Worm (Caenorhabditis elegans): Measurements from ENCODE around the gene abhd-12.

abhd-12 gene

ce11 chrV:7946229-7946628 is 37.5 kb upstream of the abhd-12 start:
- TF ChIP-seq unc-62 (GFP tag; optimal IDR thresholded peaks at IDR 0.05), result no peak
- TF ChIP-seq nhr-77 (tag; optimal IDR thresholded peaks at IDR 0.05), result no peak
- no peak for TF ChIP-seq nhr-129 (tag; optimal IDR thresholded peaks at IDR 0.05)
- no peak for TF ChIP-seq nhr-21 (tag; optimal IDR thresholded peaks at IDR 0.05)
- no peak for TF ChIP-seq nhr-23 (tag; optimal IDR thresholded peaks at IDR 0.05)
- TF ChIP-seq alr-1 (tag; optimal IDR thresholded peaks at IDR 0.05), result no peak

DNA sequence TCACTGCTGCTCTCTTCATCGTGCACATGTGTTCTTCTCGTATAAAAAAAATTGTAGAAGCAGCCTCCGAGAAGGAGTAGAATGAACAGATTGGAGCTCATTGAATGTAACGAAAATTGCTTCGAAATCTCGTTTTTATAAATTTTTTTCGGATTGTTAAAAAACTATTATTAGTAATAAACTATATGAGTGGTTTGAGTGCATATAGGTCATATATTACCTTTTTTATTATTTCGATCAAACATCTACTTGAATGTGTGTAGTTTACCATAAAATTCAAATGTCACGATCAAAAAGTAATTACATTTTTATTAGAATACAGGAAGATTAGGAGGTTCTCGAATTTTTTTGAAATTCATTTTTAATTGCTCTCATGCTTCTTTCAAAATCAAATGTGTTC is 30.8 kb upstream of the abhd-12 start, which contains the start of gene clec-216:
Gene clec-216, minus strand, starts transcription at position 101 of the 400 bp plus-strand sequence.
- TF ChIP-seq lin-13 (GFP tag; optimal IDR thresholded peaks at IDR 0.05) (no peak), elt-1 (tag; optimal IDR thresholded peaks at IDR 0.05) (no peak), peb-1 (tag; optimal IDR thresholded peaks at IDR 0.05) (no peak), R02D3.7 (tag; optimal IDR thresholded peaks at IDR 0.05) (no peak), egl-27 (tag; optimal IDR thresholded peaks at IDR 0.05) (no peak), mdl-1 (tag; optimal IDR thresholded peaks at IDR 0.05) (no peak), nhr-10 (tag; optimal IDR thresholded peaks at IDR 0.05) (no peak), unc-55 (GFP tag; optimal IDR thresholded peaks at IDR 0.05) (no peak), fos-1 (tag; optimal IDR thresholded peaks at IDR 0.05) (no peak), elt-3 (tag; optimal IDR thresholded peaks at IDR 0.05) (no peak), nhr-6 (tag; optimal IDR thresholded peaks at IDR 0.05) (no peak), ztf-1 (GFP tag; conservative IDR thresholded peaks at IDR 0.05) (no peak), nhr-23 (tag; optimal IDR thresholded peaks at IDR 0.05) (no peak), aly-2 (tag; optimal IDR thresholded peaks at IDR 0.05) (no peak), alr-1 (tag; optimal IDR thresholded peaks at IDR 0.05) (no peak), nhr-25 (tag; optimal IDR thresholded peaks at IDR 0.05) (no peak), unc-39 (tag; optimal IDR thresholded peaks at IDR 0.05) (no peak), ceh-16 (tag; optimal IDR thresholded peaks at IDR 0.05) (no peak), crh-2 (tag; optimal IDR thresholded peaks at IDR 0.05) (no peak)

DNA sequence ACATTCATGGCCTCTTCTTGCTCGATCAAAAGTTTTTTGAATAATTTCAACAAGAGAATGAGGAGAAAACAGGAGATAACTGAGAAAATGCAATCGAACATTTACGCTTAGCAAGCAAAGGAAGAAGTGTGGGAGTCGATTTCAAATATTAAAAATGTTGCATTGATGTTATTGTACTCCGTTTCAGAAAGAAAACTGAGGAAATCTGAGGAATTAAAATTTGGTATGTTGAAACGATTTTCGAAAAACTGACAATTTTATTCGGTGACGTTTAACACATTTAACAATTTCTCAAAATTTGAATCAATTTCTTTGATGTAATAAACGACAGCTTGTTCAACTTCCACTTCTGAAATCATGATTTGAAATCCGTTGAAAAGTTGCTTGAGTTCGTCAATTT is 29.1 kb upstream of the abhd-12 start, which contains the start of gene F26D11.13:
Gene F26D11.13, minus strand, starts transcription at position 101 of the 400 bp plus-strand sequence.
- TF ChIP-seq sem-4 (tag; optimal IDR thresholded peaks at IDR 0.05) (no peak), mdl-1 (tag; optimal IDR thresholded peaks at IDR 0.05) (no peak), snpc-4 (tag; optimal IDR thresholded peaks at IDR 0.05) (no peak), nhr-12 (tag; optimal IDR thresholded peaks at IDR 0.05) (no peak), R02D3.7 (tag; optimal IDR thresholded peaks at IDR 0.05) (no peak), lin-11 (tag; optimal IDR thresholded peaks at IDR 0.05) (no peak), ZK546.5 (tag; optimal IDR thresholded peaks at IDR 0.05) (no peak), ztf-1 (GFP tag; conservative IDR thresholded peaks at IDR 0.05) (no peak), gmeb-1 (tag; optimal IDR thresholded peaks at IDR 0.05) (no peak), mbf-1 (tag; optimal IDR thresholded peaks at IDR 0.05) (no peak)

DNA sequence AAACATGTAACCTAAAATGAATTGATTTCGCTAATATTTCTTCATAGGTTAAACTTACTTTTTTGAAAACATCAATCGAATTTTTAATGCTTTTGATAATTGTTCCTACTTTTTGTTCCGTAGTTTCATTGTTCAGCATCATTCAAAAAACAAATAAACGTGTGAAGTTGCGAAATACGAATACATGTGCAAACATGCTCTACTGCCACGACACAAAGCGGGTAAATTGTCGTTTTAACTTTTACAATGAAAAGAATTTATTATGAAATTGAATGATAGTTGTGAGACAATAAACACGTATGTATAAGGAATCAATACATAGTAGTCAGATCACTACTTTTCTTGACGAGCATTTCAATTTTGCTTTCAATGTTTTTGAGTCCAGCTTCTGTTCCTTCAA is 28.5 kb upstream of the abhd-12 start, which contains the start of gene F26D11.12:
Gene F26D11.12, minus strand, starts transcription at position 145 of the 400 bp plus-strand sequence.
- TF ChIP-seq alr-1 (tag; optimal IDR thresholded peaks at IDR 0.05), result no peak
- no peak for TF ChIP-seq snpc-4 (tag; optimal IDR thresholded peaks at IDR 0.05)
- no peak for TF ChIP-seq nhr-12 (tag; optimal IDR thresholded peaks at IDR 0.05)
- TF ChIP-seq ztf-1 (GFP tag; conservative IDR thresholded peaks at IDR 0.05), result no peak
- TF ChIP-seq nhr-6 (tag; optimal IDR thresholded peaks at IDR 0.05), result no peak
- peak; percentile 6 for TF ChIP-seq fos-1 (tag; optimal IDR thresholded peaks at IDR 0.05)
- no peak for TF ChIP-seq sem-4 (tag; optimal IDR thresholded peaks at IDR 0.05)
- TF ChIP-seq unc-39 (tag; optimal IDR thresholded peaks at IDR 0.05), result no peak
- peak; percentile 49 for TF ChIP-seq nhr-129 (tag; optimal IDR thresholded peaks at IDR 0.05)
- peak; percentile 59 for TF ChIP-seq gmeb-1 (tag; optimal IDR thresholded peaks at IDR 0.05)
- peak; percentile 18 for TF ChIP-seq C34F6.9 (tag; optimal IDR thresholded peaks at IDR 0.05)
- peak; percentile 43 for TF ChIP-seq crh-2 (tag; optimal IDR thresholded peaks at IDR 0.05)
- no peak for TF ChIP-seq dmd-4 (tag; optimal IDR thresholded peaks at IDR 0.05)
- TF ChIP-seq mbf-1 (tag; optimal IDR thresholded peaks at IDR 0.05), result no peak
- TF ChIP-seq sma-9 (GFP tag; optimal IDR thresholded peaks at IDR 0.05), result no peak
- no peak for TF ChIP-seq sma-9 (tag; optimal IDR thresholded peaks at IDR 0.05)
- TF ChIP-seq nhr-10 (tag; optimal IDR thresholded peaks at IDR 0.05), result no peak
- no peak for TF ChIP-seq nhr-11 (tag; optimal IDR thresholded peaks at IDR 0.05)
- TF ChIP-seq R02D3.7 (tag; optimal IDR thresholded peaks at IDR 0.05), result no peak
- TF ChIP-seq lin-11 (tag; optimal IDR thresholded peaks at IDR 0.05), result no peak
- TF ChIP-seq aly-2 (tag; optimal IDR thresholded peaks at IDR 0.05), result no peak
- no peak for TF ChIP-seq nhr-77 (tag; optimal IDR thresholded peaks at IDR 0.05)
- no peak for TF ChIP-seq unc-62 (GFP tag; optimal IDR thresholded peaks at IDR 0.05)
- TF ChIP-seq elt-1 (tag; optimal IDR thresholded peaks at IDR 0.05), result no peak
- no peak for TF ChIP-seq ztf-11 (tag; optimal IDR thresholded peaks at IDR 0.05)
- TF ChIP-seq peb-1 (tag; optimal IDR thresholded peaks at IDR 0.05), result no peak
- TF ChIP-seq unc-55 (GFP tag; optimal IDR thresholded peaks at IDR 0.05), result peak; percentile 58
- TF ChIP-seq lin-13 (GFP tag; optimal IDR thresholded peaks at IDR 0.05), result no peak
- TF ChIP-seq egl-27 (tag; optimal IDR thresholded peaks at IDR 0.05), result no peak

All from whole organism, L2 larva.